Worm (Caenorhabditis elegans) whole organism, L1 larva: ENCODE data around the gene lurp-4.

Experiments
- aly-2 ChIP-seq: fragments of 150-350 bp; optimal IDR thresholded peaks from 2 replicates; lab custom pipeline; 2014; ENCODE audit warnings: missing biosample characterization, missing genetic modification characterization
- blmp-1 ChIP-seq: fragments of 150-350 bp; optimal IDR thresholded peaks from 2 replicates; lab custom pipeline; 2014; ENCODE audit warnings: missing biosample characterization, missing genetic modification characterization
- fkh-4 ChIP-seq: sonication (generic microtip); optimal IDR thresholded peaks from 2 replicates; lab custom pipeline; 2016; ENCODE audit warnings: missing compliant biosample characterization, missing genetic modification characterization, borderline replicate concordance
- irx-1 ChIP-seq: sonication (generic microtip); optimal IDR thresholded peaks from 2 replicates; lab custom pipeline; 2016; ENCODE audit warnings: missing genetic modification characterization, missing compliant biosample characterization
- lin-13 ChIP-seq: fragments of 150-350 bp; optimal IDR thresholded peaks from 2 replicates; lab custom pipeline; 2014; ENCODE audit warnings: missing biosample characterization, missing genetic modification reagents, missing genetic modification characterization
- lsy-2 ChIP-seq, 2 experiments: fragments of 150-350 bp; optimal IDR thresholded peaks; 2 replicates each; lab custom pipeline; 2014; ENCODE audit warnings: missing biosample characterization in 2 of 2, missing genetic modification characterization in 2 of 2
- nhr-11 ChIP-seq: fragments of 150-350 bp; optimal IDR thresholded peaks from 2 replicates; lab custom pipeline; 2014; ENCODE audit warnings: missing biosample characterization, missing genetic modification characterization
- pag-3 ChIP-seq: sonication (generic microtip); optimal IDR thresholded peaks from 2 replicates; lab custom pipeline; 2017; ENCODE audit warnings: missing genetic modification characterization, mild to moderate bottlenecking, missing compliant biosample characterization, antibody characterized with exemption, borderline replicate concordance; ENCODE audit not compliant: insufficient read depth
- snpc-4 ChIP-seq: fragments of 150-350 bp; optimal IDR thresholded peaks from 2 replicates; lab custom pipeline; 2014; ENCODE audit warnings: missing biosample characterization, missing genetic modification characterization
- tbx-2 ChIP-seq: sonication (generic microtip); optimal IDR thresholded peaks from 2 replicates; lab custom pipeline; 2016; ENCODE audit warnings: missing genetic modification characterization, missing compliant biosample characterization
- unc-62 ChIP-seq: fragments of 150-350 bp; optimal IDR thresholded peaks from 2 replicates; lab custom pipeline; 2014; ENCODE audit warnings: missing biosample characterization, missing genetic modification reagents, missing genetic modification characterization

DNA sequence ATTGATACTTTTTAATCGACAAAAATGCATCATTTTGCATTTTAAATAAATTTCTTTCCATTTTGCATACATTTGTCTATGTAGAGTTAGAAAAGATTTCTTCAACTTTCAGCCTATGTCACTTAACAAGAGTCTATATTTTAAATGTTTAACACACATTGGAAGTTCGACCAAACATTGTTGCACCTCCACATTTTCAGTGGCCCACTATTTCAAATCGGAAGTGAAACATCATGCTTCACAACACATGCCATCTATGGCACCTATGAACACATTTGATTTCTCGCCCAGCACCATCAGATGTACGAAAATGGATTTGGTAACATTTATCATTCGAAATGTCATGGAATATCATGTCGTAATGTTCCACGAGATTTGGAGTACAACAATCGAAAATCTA, 46.2 kb downstream of the lurp-4 start, which contains the start of gene dhc-3:
- TF ChIP-seq tbx-2 (tag; lab: Kevin White, UChicago), result no peak
- TF ChIP-seq blmp-1, result no peak
- TF ChIP-seq irx-1 (tag; lab: Kevin White, UChicago), result no peak
- TF ChIP-seq lsy-2 (tag; optimal IDR thresholded peaks at IDR 0.05; lab: Kevin White, UChicago), result no peak
- no peak for TF ChIP-seq fkh-4 (tag; lab: Kevin White, UChicago)
- no peak for TF ChIP-seq lin-13
- no peak for TF ChIP-seq snpc-4
- no peak for TF ChIP-seq unc-62 (GFP tag; lab: Kevin White, UChicago)
- no peak for TF ChIP-seq pag-3 (tag; lab: Kevin White, UChicago)
- no peak for TF ChIP-seq aly-2 (tag; lab: Kevin White, UChicago)
- TF ChIP-seq nhr-11 (tag; lab: Kevin White, UChicago), result no peak
